Worm (Caenorhabditis elegans) whole organism, L2 larva: ENCODE data around the gene F22E5.8.

Experiments used
- F13H6.1 ChIP-seq: sonication (generic microtip); optimal IDR thresholded peaks from 2 replicates; lab custom pipeline; 2016; ENCODE audit warnings: missing genetic modification characterization, missing compliant biosample characterization
- R02D3.7 ChIP-seq: fragments of 150-350 bp; optimal IDR thresholded peaks from 2 replicates; lab custom pipeline; 2014; ENCODE audit warnings: missing biosample characterization, missing genetic modification characterization
- blmp-1 ChIP-seq: sonication (generic microtip); optimal IDR thresholded peaks from 2 replicates; lab custom pipeline; 2017; ENCODE audit warnings: missing genetic modification characterization, mild to moderate bottlenecking, missing compliant biosample characterization, antibody characterized with exemption, moderate library complexity; ENCODE audit not compliant: insufficient read depth
- dmd-4 ChIP-seq: sonication (generic microtip); optimal IDR thresholded peaks from 2 replicates; lab custom pipeline; 2017; ENCODE audit warnings: missing biosample characterization, missing genetic modification characterization
- elt-1 ChIP-seq: fragments of 150-350 bp; optimal IDR thresholded peaks from 2 replicates; lab custom pipeline; 2014; ENCODE audit warnings: missing biosample characterization, missing genetic modification characterization
- elt-3 ChIP-seq: sonication (generic microtip); optimal IDR thresholded peaks from 2 replicates; lab custom pipeline; 2017; ENCODE audit warnings: missing biosample characterization, missing genetic modification characterization
- mdl-1 ChIP-seq, 2 experiments: fragments of 150-350 bp in 1 of 2; sonication (generic microtip) in 1 of 2; optimal IDR thresholded peaks; 2 replicates each; lab custom pipeline; 2017; ENCODE audit warnings: missing biosample characterization in 2 of 2, missing genetic modification characterization in 2 of 2
- nhr-10 ChIP-seq: sonication (generic microtip); optimal IDR thresholded peaks from 2 replicates; lab custom pipeline; 2017; ENCODE audit warnings: missing biosample characterization, missing genetic modification characterization
- nhr-237 ChIP-seq: fragments of 150-350 bp; optimal IDR thresholded peaks from 2 replicates; lab custom pipeline; 2014; ENCODE audit warnings: missing biosample characterization, missing genetic modification characterization
- nhr-25 ChIP-seq: fragments of 150-350 bp; sonication (generic microtip); optimal IDR thresholded peaks from 3 replicates; lab custom pipeline; 2014; ENCODE audit warnings: missing biosample characterization, missing genetic modification characterization
- peb-1 ChIP-seq: fragments of 150-350 bp; optimal IDR thresholded peaks from 2 replicates; lab custom pipeline; 2014; ENCODE audit warnings: missing biosample characterization, missing genetic modification characterization
- skn-1 ChIP-seq: sonication (generic microtip); optimal IDR thresholded peaks from 2 replicates; lab custom pipeline; 2017; ENCODE audit warnings: missing biosample characterization, missing genetic modification characterization
- unc-39 ChIP-seq: fragments of 150-350 bp; optimal IDR thresholded peaks from 2 replicates; lab custom pipeline; 2014; ENCODE audit warnings: missing biosample characterization, missing genetic modification characterization

- TF ChIP-seq nhr-10 (tag; lab: Kevin White, UChicago) (no peak), elt-3 (tag; lab: Kevin White, UChicago) (no peak), peb-1 (no peak), unc-39 (no peak), nhr-25 (tag; lab: Kevin White, UChicago) (no peak), R02D3.7 (no peak), skn-1 (tag; lab: Kevin White, UChicago) (no peak), mdl-1 (tag; optimal IDR thresholded peaks at IDR 0.05; lab: Kevin White, UChicago) (no peak), blmp-1 (tag; lab: Kevin White, UChicago) (no peak), F13H6.1 (tag; lab: Kevin White, UChicago) (no peak), nhr-237 (tag; lab: Kevin White, UChicago) (no peak), dmd-4 (tag; lab: Kevin White, UChicago) (no peak), elt-1 (tag; lab: Kevin White, UChicago) (no peak)
Observed at ce11 chrII:2681118-2681517, 41.3 kb downstream of the F22E5.8 start, which contains the start of gene F34D6.1.
